Worm (Caenorhabditis elegans) whole organism, L1 larva: ENCODE results near the gene trcs-1.
A peak's percentile ranks its signal among the peaks of the same experiment; 100 is the strongest.

ENCODE experiments used
- C16A3.4 ChIP-seq: fragments of 150-350 bp; optimal IDR thresholded peaks from 2 replicates; lab custom pipeline; 2014; ENCODE audit warnings: missing biosample characterization, missing genetic modification characterization
- C34B4.2 ChIP-seq: sonication (generic microtip); optimal IDR thresholded peaks from 2 replicates; lab custom pipeline; 2017; ENCODE audit warnings: mild to moderate bottlenecking, missing genetic modification characterization, missing compliant biosample characterization
- aha-1 ChIP-seq: fragments of 150-350 bp; optimal IDR thresholded peaks from 2 replicates; lab custom pipeline; 2014; ENCODE audit warnings: missing biosample characterization, missing genetic modification characterization
- aly-2 ChIP-seq: fragments of 150-350 bp; optimal IDR thresholded peaks from 2 replicates; lab custom pipeline; 2014; ENCODE audit warnings: missing biosample characterization, missing genetic modification characterization
- blmp-1 ChIP-seq: fragments of 150-350 bp; optimal IDR thresholded peaks from 2 replicates; lab custom pipeline; 2014; ENCODE audit warnings: missing biosample characterization, missing genetic modification characterization
- ceh-63 ChIP-seq: fragments of 200-800 bp; sonication (Bioruptor generic); optimal IDR thresholded peaks from 2 replicates; lab custom pipeline; 2018; ENCODE audit warnings: mild to moderate bottlenecking, missing genetic modification characterization, missing compliant biosample characterization
- ceh-90 ChIP-seq: sonication (generic microtip); optimal IDR thresholded peaks from 2 replicates; lab custom pipeline; 2016; ENCODE audit warnings: missing genetic modification characterization, missing compliant biosample characterization
- ces-1 ChIP-seq: fragments of 150-350 bp; optimal IDR thresholded peaks from 2 replicates; lab custom pipeline; 2014; ENCODE audit warnings: missing biosample characterization, missing genetic modification reagents, missing genetic modification characterization
- dsc-1 ChIP-seq: sonication (generic microtip); optimal IDR thresholded peaks from 2 replicates; lab custom pipeline; 2016; ENCODE audit warnings: mild to moderate bottlenecking, missing genetic modification characterization, missing compliant biosample characterization
- efl-1 ChIP-seq, 4 experiments: fragments of 150-350 bp; optimal IDR thresholded peaks in 3 of 4; peaks in 1 of 4; 1 replicate in 1 of 4; 2 replicates in 3 of 4; lab custom pipeline; 2014; ENCODE audit warnings: missing biosample characterization in 2 of 4, missing genetic modification characterization in 2 of 4, missing genetic modification reagents in 2 of 4
- efl-3 ChIP-seq: fragments of 200-800 bp; sonication (Bioruptor generic); optimal IDR thresholded peaks from 2 replicates; lab custom pipeline; 2018; ENCODE audit warnings: mild to moderate bottlenecking, missing genetic modification characterization, missing compliant biosample characterization
- elt-2 ChIP-seq: sonication (generic microtip); optimal IDR thresholded peaks from 2 replicates; lab custom pipeline; 2016; ENCODE audit warnings: missing genetic modification characterization, mild to moderate bottlenecking, inconsistent platforms, missing compliant biosample characterization, missing genetic modification reagents
- elt-3 ChIP-seq, 6 experiments: fragments of 150-350 bp in 1 of 6; sonication (generic microtip); optimal IDR thresholded peaks; 2 replicates each; lab custom pipeline; 2017 to 2018; ENCODE audit warnings: missing biosample characterization in 6 of 6, missing genetic modification characterization in 6 of 6, inconsistent platforms in 1 of 6
- fkh-8 ChIP-seq: sonication (generic microtip); optimal IDR thresholded peaks from 2 replicates; lab custom pipeline; 2016; ENCODE audit warnings: mild to moderate bottlenecking, missing genetic modification characterization, missing compliant biosample characterization
- fos-1 ChIP-seq: fragments of 150-350 bp; optimal IDR thresholded peaks from 2 replicates; lab custom pipeline; 2014; ENCODE audit warnings: missing biosample characterization, missing genetic modification characterization
- grh-1 ChIP-seq: fragments of 200-800 bp; sonication (Bioruptor generic); IDR thresholded peaks from 2 replicates; pipeline ENCODE4 v1.3.6; 2022; ENCODE audit warnings: missing genetic modification reagents, missing genetic modification characterization, missing compliant biosample characterization
- hlh-17 ChIP-seq: fragments of 200-800 bp; sonication (Bioruptor generic); optimal IDR thresholded peaks from 2 replicates; lab custom pipeline; 2018; ENCODE audit warnings: missing genetic modification characterization, mild to moderate bottlenecking, missing compliant biosample characterization, moderate library complexity, borderline replicate concordance
- hlh-4 ChIP-seq: sonication (generic microtip); optimal IDR thresholded peaks from 2 replicates; lab custom pipeline; 2016; ENCODE audit warnings: mild to moderate bottlenecking, missing genetic modification characterization, missing compliant biosample characterization
- hpl-2 ChIP-seq: fragments of 150-350 bp; optimal IDR thresholded peaks from 2 replicates; lab custom pipeline; 2014; ENCODE audit warnings: missing biosample characterization, missing genetic modification reagents, missing genetic modification characterization
- irx-1 ChIP-seq: sonication (generic microtip); optimal IDR thresholded peaks from 2 replicates; lab custom pipeline; 2016; ENCODE audit warnings: missing genetic modification characterization, missing compliant biosample characterization
- isw-1 ChIP-seq: fragments of 200-800 bp; sonication (Bioruptor generic); IDR thresholded peaks from 2 replicates; pipeline ENCODE4 v1.3.6; 2022; ENCODE audit warnings: missing genetic modification characterization, missing compliant biosample characterization
- jun-1 ChIP-seq: fragments of 150-350 bp; optimal IDR thresholded peaks from 2 replicates; lab custom pipeline; 2014; ENCODE audit warnings: missing biosample characterization, missing genetic modification reagents, missing genetic modification characterization
- lin-13 ChIP-seq: fragments of 150-350 bp; optimal IDR thresholded peaks from 2 replicates; lab custom pipeline; 2014; ENCODE audit warnings: missing biosample characterization, missing genetic modification reagents, missing genetic modification characterization
- lin-14 ChIP-seq: fragments of 200-800 bp; sonication (Bioruptor generic); optimal IDR thresholded peaks from 2 replicates; lab custom pipeline; 2018; ENCODE audit warnings: mild to moderate bottlenecking, missing genetic modification characterization, moderate library complexity, missing compliant biosample characterization
- lin-15B ChIP-seq: fragments of 150-350 bp; sonication (generic microtip); optimal IDR thresholded peaks from 3 replicates; lab custom pipeline; 2014; ENCODE audit warnings: missing biosample characterization, missing genetic modification characterization
- lin-35 ChIP-seq, 2 experiments: fragments of 150-350 bp; optimal IDR thresholded peaks; 2 replicates each; lab custom pipeline; 2014; ENCODE audit warnings: missing biosample characterization in 2 of 2, missing genetic modification characterization in 2 of 2, missing genetic modification reagents in 2 of 2
- lir-3 ChIP-seq: sonication (generic microtip); optimal IDR thresholded peaks from 2 replicates; lab custom pipeline; 2016; ENCODE audit warnings: mild to moderate bottlenecking, missing genetic modification characterization, moderate library complexity, missing compliant biosample characterization; ENCODE audit not compliant: poor library complexity
- lsy-2 ChIP-seq, 2 experiments: fragments of 150-350 bp; optimal IDR thresholded peaks; 2 replicates each; lab custom pipeline; 2014; ENCODE audit warnings: missing biosample characterization in 2 of 2, missing genetic modification characterization in 2 of 2
- mdl-1 ChIP-seq, 2 experiments: fragments of 150-350 bp; optimal IDR thresholded peaks; 2 replicates each; lab custom pipeline; 2014 to 2017; ENCODE audit warnings: missing biosample characterization in 2 of 2, missing genetic modification characterization in 2 of 2, inconsistent platforms in 1 of 2
- mef-2 ChIP-seq: fragments of 150-350 bp; optimal IDR thresholded peaks from 2 replicates; lab custom pipeline; 2014; ENCODE audit warnings: missing biosample characterization, missing genetic modification characterization
- nhr-11 ChIP-seq: fragments of 150-350 bp; optimal IDR thresholded peaks from 2 replicates; lab custom pipeline; 2014; ENCODE audit warnings: missing biosample characterization, missing genetic modification characterization
- nhr-19 ChIP-seq: fragments of 200-800 bp; sonication (Bioruptor generic); conservative IDR thresholded peaks from 2 replicates; pipeline ENCODE4 v1.3.6; 2022; ENCODE audit warnings: missing genetic modification characterization, missing compliant biosample characterization
- nhr-20 ChIP-seq: sonication (generic microtip); optimal IDR thresholded peaks from 2 replicates; lab custom pipeline; 2016; ENCODE audit warnings: mild to moderate bottlenecking, missing genetic modification characterization, missing compliant biosample characterization
- nhr-47 ChIP-seq: sonication (generic microtip); optimal IDR thresholded peaks from 2 replicates; lab custom pipeline; 2016; ENCODE audit warnings: mild to moderate bottlenecking, missing genetic modification characterization, moderate library complexity, missing compliant biosample characterization
- nhr-71 ChIP-seq: sonication (generic microtip); optimal IDR thresholded peaks from 2 replicates; lab custom pipeline; 2016; ENCODE audit warnings: mild to moderate bottlenecking, missing genetic modification characterization, moderate library complexity, missing compliant biosample characterization
- nhr-76 ChIP-seq: sonication (generic microtip); optimal IDR thresholded peaks from 2 replicates; lab custom pipeline; 2017; ENCODE audit warnings: missing biosample characterization, missing genetic modification characterization
- nhr-77 ChIP-seq: fragments of 150-350 bp; optimal IDR thresholded peaks from 2 replicates; lab custom pipeline; 2014; ENCODE audit warnings: missing biosample characterization, missing genetic modification characterization
- nhr-85 ChIP-seq: sonication (generic microtip); peaks from one replicate; lab custom pipeline; 2016; ENCODE audit warnings: missing genetic modification characterization, inconsistent platforms, missing compliant biosample characterization
- nhr-90 ChIP-seq: sonication (generic microtip); optimal IDR thresholded peaks from 2 replicates; lab custom pipeline; 2016; ENCODE audit warnings: mild to moderate bottlenecking, missing genetic modification characterization, missing compliant biosample characterization; ENCODE audit not compliant: poor library complexity
- pqm-1 ChIP-seq: sonication (generic microtip); optimal IDR thresholded peaks from 3 replicates; lab custom pipeline; 2017; ENCODE audit warnings: missing biosample characterization, missing genetic modification characterization
- snu-23 ChIP-seq: sonication (generic microtip); optimal IDR thresholded peaks from 2 replicates; lab custom pipeline; 2016; ENCODE audit warnings: missing genetic modification characterization, missing compliant biosample characterization
- sup-37 ChIP-seq: fragments of 200-800 bp; sonication (Bioruptor generic); optimal IDR thresholded peaks from 2 replicates; lab custom pipeline; 2018; ENCODE audit warnings: mild to moderate bottlenecking, missing genetic modification characterization, missing compliant biosample characterization
- tbx-2 ChIP-seq: sonication (generic microtip); optimal IDR thresholded peaks from 2 replicates; lab custom pipeline; 2016; ENCODE audit warnings: missing genetic modification characterization, missing compliant biosample characterization
- unc-130 ChIP-seq: fragments of 150-350 bp; optimal IDR thresholded peaks from 2 replicates; lab custom pipeline; 2017; ENCODE audit warnings: missing biosample characterization, missing genetic modification characterization, inconsistent platforms

Gene trcs-1

ce11 chrIV:9588784-9589457 lies at the start of gene trcs-1:
trcs-1 (minus strand) TSS chrIV:9588834.
- TF ChIP-seq ces-1 (GFP tag; lab: Kevin White, UChicago) (no peak), nhr-47 (tag; lab: Kevin White, UChicago) (no peak), nhr-76 (tag; lab: Kevin White, UChicago) (no peak), lin-13 (GFP tag; lab: Kevin White, UChicago) (no peak), lir-3 (tag; lab: Kevin White, UChicago) (no peak), nhr-19 (GFP tag; lab: Robert Waterston, UW) (no peak), unc-130 (tag; lab: Kevin White, UChicago) (no peak), nhr-90 (tag; lab: Kevin White, UChicago) (no peak), hlh-4 (tag; lab: Kevin White, UChicago) (no peak), fkh-8 (tag; lab: Kevin White, UChicago) (no peak), aly-2 (no peak), grh-1 (GFP tag; lab: Robert Waterston, UW) (no peak), tbx-2 (tag; lab: Kevin White, UChicago) (no peak), pqm-1 (tag; lab: Kevin White, UChicago) (no peak), nhr-85 (no peak), nhr-11 (tag; lab: Kevin White, UChicago) (no peak), elt-2 (no peak)

DNA sequence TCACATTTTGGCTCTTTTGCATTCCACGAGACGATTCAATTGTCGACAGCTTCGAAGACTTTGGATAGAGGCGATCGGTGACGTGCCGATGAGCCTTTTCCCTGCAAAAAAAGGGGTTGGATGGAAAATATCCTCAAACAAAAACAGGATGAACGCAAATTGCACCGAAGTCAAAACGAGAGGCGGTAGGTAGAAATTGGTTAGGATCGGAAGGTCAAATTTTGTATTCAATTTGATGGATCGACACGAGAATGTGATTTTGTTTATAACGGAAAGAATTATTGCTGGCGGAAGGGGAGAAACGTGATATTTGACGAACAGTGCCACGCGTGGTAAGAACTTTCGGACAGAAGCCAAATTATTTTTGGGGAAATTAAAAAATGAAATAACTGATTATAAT lies 46.2 kb upstream of the trcs-1 start, which contains the start of gene mca-1:
Gene mca-1, minus strand, starts transcription at position 101 of the 400 bp plus-strand sequence.
- no peak for TF ChIP-seq aha-1 (tag; lab: Kevin White, UChicago)
- no peak for TF ChIP-seq nhr-77
- no peak for TF ChIP-seq efl-1 (optimal IDR thresholded peaks at IDR 0.05; lab: Kevin White, UChicago)
- TF ChIP-seq efl-1 (GFP tag; optimal IDR thresholded peaks at IDR 0.05 in 1 of 2; lab: Kevin White, UChicago), result no peak
- no peak for TF ChIP-seq mef-2 (tag; lab: Kevin White, UChicago)
- no peak for TF ChIP-seq nhr-11 (tag; lab: Kevin White, UChicago)
- TF ChIP-seq fos-1 (tag; lab: Kevin White, UChicago), result no peak
- TF ChIP-seq jun-1 (tag; lab: Kevin White, UChicago), result no peak
- no peak for TF ChIP-seq nhr-20 (tag; lab: Kevin White, UChicago)
- no peak for TF ChIP-seq ceh-90 (tag; lab: Kevin White, UChicago)
- TF ChIP-seq tbx-2 (tag; lab: Kevin White, UChicago), result no peak
- TF ChIP-seq efl-3 (GFP tag; lab: Kevin White, UChicago), result no peak
- TF ChIP-seq nhr-85, result no peak

DNA sequence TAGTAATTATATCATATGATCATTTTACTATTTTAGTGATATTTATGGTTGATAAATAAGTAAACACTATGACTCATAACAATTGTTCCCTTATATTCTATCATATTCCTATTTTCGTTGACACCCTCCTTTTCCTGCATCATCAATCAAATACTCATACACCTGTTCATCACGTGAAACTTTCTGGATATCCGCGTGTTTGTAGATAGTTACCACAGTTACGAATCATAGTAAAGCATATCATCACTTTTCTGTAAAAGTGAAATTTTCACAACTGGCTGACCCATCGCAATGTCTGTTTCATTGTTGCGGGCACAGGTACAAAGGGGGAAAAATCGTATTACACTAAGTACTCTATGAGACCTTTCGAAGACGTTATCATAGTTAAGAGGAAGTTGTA lies 45.3 kb upstream of the trcs-1 start:
- TF ChIP-seq blmp-1 (peak; percentile 62), nhr-85 (peak; percentile 73), C34B4.2 (tag; lab: Kevin White, UChicago) (no peak)

- TF ChIP-seq irx-1 (tag; lab: Kevin White, UChicago) (no peak), ceh-63 (GFP tag; lab: Kevin White, UChicago) (no peak), hpl-2 (GFP tag; lab: Kevin White, UChicago) (no peak), nhr-76 (tag; lab: Kevin White, UChicago) (no peak), sup-37 (no peak), isw-1 (no peak), elt-3 (tag; optimal IDR thresholded peaks at IDR 0.05; lab: Kevin White, UChicago) (peak in 4 of 6 experiments; percentile 53 to 63 (median 56)), snu-23 (GFP tag; lab: Kevin White, UChicago) (no peak), nhr-85 (peak; percentile 86), lin-35 (GFP tag; optimal IDR thresholded peaks at IDR 0.05; lab: Kevin White, UChicago) (peak in 1 of 2 experiments; percentile 9), nhr-20 (tag; lab: Kevin White, UChicago) (no peak), mdl-1 (tag; optimal IDR thresholded peaks at IDR 0.05; lab: Kevin White, UChicago) (peak in 1 of 2 experiments; percentile 17), lsy-2 (tag; optimal IDR thresholded peaks at IDR 0.05; lab: Kevin White, UChicago) (no peak), lin-15B (no peak), lin-14 (GFP tag; lab: Kevin White, UChicago) (peak; percentile 43), blmp-1 (peak; percentile 46), nhr-71 (tag; lab: Kevin White, UChicago) (peak; percentile 45), dsc-1 (tag; lab: Kevin White, UChicago) (no peak), C16A3.4 (no peak), hlh-17 (GFP tag; lab: Kevin White, UChicago) (no peak)
- TF ChIP-seq, all 84 proteins: peak for 7
Observed at ce11 chrIV:9632966-9633494, 44.4 kb upstream of the trcs-1 start.
